Worm (Caenorhabditis elegans) whole organism, L4/young adult: Measurements from ENCODE around the gene fbxa-99.
"Not testable (repeated sequence)": the region's sequence is repeated elsewhere in the genome, so short reads cannot be mapped to it uniquely, and the experiment has no call there.

Experiments used
- W03F9.2 ChIP-seq: fragments of 150-350 bp; optimal IDR thresholded peaks from 2 replicates; lab custom pipeline; 2014; ENCODE audit warnings: missing biosample characterization, missing genetic modification characterization
- dao-5 ChIP-seq: sonication (generic microtip); optimal IDR thresholded peaks from 2 replicates; lab custom pipeline; 2016; ENCODE audit warnings: missing genotype, missing genetic modification characterization, moderate library complexity, missing compliant biosample characterization
- him-1 ChIP-seq: sonication (generic microtip); optimal IDR thresholded peaks from 2 replicates; lab custom pipeline; 2016; ENCODE audit warnings: missing genotype, missing genetic modification reagents, missing genetic modification characterization, missing compliant biosample characterization

The fbxa-99 gene

ce11 chrV:16002288-16002687 lies 19.6 kb upstream of the fbxa-99 start, which contains the start of gene nhr-63:
Gene nhr-63, plus strand, starts transcription at chrV:16002588.
- no peak for TF ChIP-seq dao-5 (tag; lab: Kevin White, UChicago)
- TF ChIP-seq W03F9.2 (tag; lab: Kevin White, UChicago): no peak
- no peak for TF ChIP-seq him-1 (tag; lab: Kevin White, UChicago)

ce11 chrV:16000433-16000832 lies 17.8 kb upstream of the fbxa-99 start, which contains the start of gene nhr-50:
Gene nhr-50, minus strand, starts transcription at chrV:16000631.
- TF ChIP-seq dao-5 (tag; lab: Kevin White, UChicago) (no peak), him-1 (tag; lab: Kevin White, UChicago) (no peak), W03F9.2 (tag; lab: Kevin White, UChicago) (no peak)

DNA sequence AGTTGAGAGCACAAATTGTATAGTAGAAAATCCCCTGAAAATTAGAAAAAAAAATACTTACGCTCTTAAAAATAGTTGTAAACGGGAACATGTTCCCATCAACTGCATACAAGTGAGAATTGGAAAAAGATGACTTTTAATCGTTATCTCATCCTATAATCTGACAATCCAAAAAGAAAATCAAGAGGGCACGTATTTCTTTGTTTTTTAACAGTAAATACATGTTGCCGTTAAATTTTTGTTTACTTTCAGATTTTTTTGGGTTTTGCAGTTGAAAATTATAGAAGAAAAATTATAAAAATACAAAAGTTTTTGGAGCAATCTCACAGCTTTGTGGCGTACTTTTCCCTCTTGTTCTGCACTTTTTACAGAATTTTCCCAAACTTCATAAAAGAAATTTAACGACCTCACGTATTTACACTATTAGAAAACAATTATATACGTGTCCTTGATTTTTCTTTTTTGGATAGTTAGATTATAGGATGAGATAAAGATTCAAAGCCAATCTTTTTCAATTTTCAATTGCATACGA lies 14.1 kb upstream of the fbxa-99 start, which contains the start of the genes C06C6.9 and C06C6.8:
Gene C06C6.9 (minus strand): TSS at position 101 of the 532 bp plus-strand sequence.
Gene C06C6.8 (plus strand): TSS at position 482 of the 532 bp plus-strand sequence.
- TF ChIP-seq dao-5 (tag; lab: Kevin White, UChicago): no peak
- no peak for TF ChIP-seq W03F9.2 (tag; lab: Kevin White, UChicago)
- TF ChIP-seq him-1 (tag; lab: Kevin White, UChicago): no peak

- not testable (repeated sequence) for TF ChIP-seq him-1, dao-5, W03F9.2 (tag; lab: Kevin White, UChicago)
These were observed 9.2 kb upstream of the fbxa-99 start, which contains the start of gene C06C6.7 for ce11 chrV:15991850-15992249. Gene C06C6.7, plus strand, starts transcription at chrV:15992150.

DNA sequence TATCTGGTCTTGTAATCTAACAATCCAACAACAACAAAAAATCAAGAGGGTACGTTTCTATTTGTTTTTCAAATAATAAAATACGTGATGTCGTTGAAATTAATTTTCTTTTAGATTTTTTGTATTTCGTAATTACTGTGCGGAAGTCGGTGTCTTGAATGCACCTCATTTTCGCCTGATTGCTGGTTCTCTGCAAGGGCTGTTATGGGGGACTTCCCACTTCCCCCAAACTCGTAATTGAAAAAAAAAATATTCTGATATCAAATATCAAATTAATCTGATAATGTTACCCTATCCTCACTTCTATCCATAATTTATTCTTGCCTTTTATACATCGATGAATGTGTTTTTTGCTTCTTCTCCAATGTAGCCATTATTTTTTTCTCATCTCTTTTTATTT lies 5.4 kb upstream of the fbxa-99 start, which contains the start of gene F36G9.15:
Gene F36G9.15 (minus strand): TSS at position 101 of the 400 bp plus-strand sequence.
- TF ChIP-seq him-1 (tag; lab: Kevin White, UChicago) (no peak), W03F9.2 (tag; lab: Kevin White, UChicago) (no peak), dao-5 (tag; lab: Kevin White, UChicago) (no peak)

ce11 chrV:15978232-15978764 lies 4.4 kb downstream of the fbxa-99 start, which contains the start of gene oac-20:
Gene oac-20, plus strand, starts transcription at chrV:15978714.
- TF ChIP-seq him-1 (tag; lab: Kevin White, UChicago): no peak
- TF ChIP-seq W03F9.2 (tag; lab: Kevin White, UChicago): no peak
- TF ChIP-seq dao-5 (tag; lab: Kevin White, UChicago): no peak

ce11 chrV:15975845-15976244 lies 6.8 kb downstream of the fbxa-99 start, which contains the start of gene clec-232:
Gene clec-232, plus strand, starts transcription at chrV:15976145.
- no peak for TF ChIP-seq him-1 (tag; lab: Kevin White, UChicago)
- no peak for TF ChIP-seq W03F9.2 (tag; lab: Kevin White, UChicago)
- TF ChIP-seq dao-5 (tag; lab: Kevin White, UChicago): no peak

DNA sequence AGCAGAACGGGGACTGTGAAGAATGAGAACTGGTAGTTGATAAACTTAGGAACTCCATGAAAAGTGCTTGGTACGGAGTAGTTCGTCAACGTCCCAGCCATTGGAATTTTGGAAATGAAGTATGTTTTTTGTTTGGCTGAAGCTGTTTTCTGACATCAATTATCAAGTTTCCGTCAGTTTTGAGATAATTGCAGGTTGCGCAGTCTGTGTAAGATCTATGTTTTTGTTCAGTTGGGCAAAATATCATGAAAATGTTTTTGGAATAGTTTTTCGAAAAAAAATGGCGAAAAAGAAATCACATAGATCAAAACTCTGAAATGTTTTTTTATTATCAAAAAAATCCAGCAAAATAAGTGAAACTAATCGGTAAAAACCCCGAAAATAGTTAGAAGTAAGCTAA lies 7.8 kb downstream of the fbxa-99 start, which contains the start of gene sru-22:
Gene sru-22 (minus strand): TSS at position 101 of the 400 bp plus-strand sequence.
- TF ChIP-seq dao-5 (tag; lab: Kevin White, UChicago): no peak

ce11 chrV:15972484-15972883 lies 10.2 kb downstream of the fbxa-99 start, which contains the start of gene sru-23:
Gene sru-23, minus strand, starts transcription at chrV:15972584.
- no peak for TF ChIP-seq dao-5 (tag; lab: Kevin White, UChicago)
- TF ChIP-seq W03F9.2 (tag; lab: Kevin White, UChicago): no peak
- no peak for TF ChIP-seq him-1 (tag; lab: Kevin White, UChicago)

ce11 chrV:15970820-15971219 lies 11.8 kb downstream of the fbxa-99 start:
- TF ChIP-seq W03F9.2 (tag; lab: Kevin White, UChicago): no peak
- TF ChIP-seq dao-5 (tag; lab: Kevin White, UChicago): no peak
- TF ChIP-seq him-1 (tag; lab: Kevin White, UChicago): no peak

- no peak for TF ChIP-seq him-1 (tag; lab: Kevin White, UChicago)
- no peak for TF ChIP-seq W03F9.2 (tag; lab: Kevin White, UChicago)
- no peak for TF ChIP-seq dao-5 (tag; lab: Kevin White, UChicago)
These were observed 13.0 kb downstream of the fbxa-99 start, which contains the start of gene F36G9.7 for ce11 chrV:15969653-15970052. Gene F36G9.7, minus strand, starts transcription at chrV:15969753.

ce11 chrV:15967542-15967941 lies 15.1 kb downstream of the fbxa-99 start, which contains the start of gene sri-1:
Gene sri-1, minus strand, starts transcription at chrV:15967642.
- TF ChIP-seq dao-5 (tag; lab: Kevin White, UChicago): no peak
- no peak for TF ChIP-seq W03F9.2 (tag; lab: Kevin White, UChicago)
- no peak for TF ChIP-seq him-1 (tag; lab: Kevin White, UChicago)

DNA sequence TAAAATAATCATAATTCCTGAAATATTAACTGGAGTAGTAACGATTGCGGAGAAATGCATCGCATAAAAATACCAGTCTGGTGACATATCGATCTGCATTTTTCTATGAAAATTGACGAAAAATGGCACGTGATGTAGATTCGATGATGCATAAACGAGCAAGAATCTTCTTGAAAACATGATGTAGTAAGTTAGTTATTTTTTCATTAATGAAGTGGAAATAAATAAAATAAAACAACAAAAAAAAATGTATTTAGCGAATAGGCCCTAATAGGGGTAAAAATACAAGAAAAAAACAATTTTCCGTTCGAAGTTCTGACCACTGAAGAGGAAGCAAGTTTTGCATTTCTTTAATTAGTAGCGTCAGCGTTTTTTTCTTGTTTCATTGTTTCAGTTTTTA lies 17.5 kb downstream of the fbxa-99 start, which contains the start of gene sri-2:
Gene sri-2 (minus strand): TSS at position 101 of the 400 bp plus-strand sequence.
- no peak for TF ChIP-seq dao-5 (tag; lab: Kevin White, UChicago)
- TF ChIP-seq W03F9.2 (tag; lab: Kevin White, UChicago): no peak
- TF ChIP-seq him-1 (tag; lab: Kevin White, UChicago): no peak
